Fruit fly (Drosophila melanogaster) whole organism, prepupa: Measurements from ENCODE around the gene Pura.

ENCODE experiments used
- Eip78C ChIP-seq: fragments of 200-800 bp; sonication (Bioruptor generic); peaks from one replicate; lab custom pipeline; 2016; ENCODE audit warnings: missing biosample characterization, missing genetic modification characterization
- Ets96B ChIP-seq: fragments of 200-800 bp; optimal IDR thresholded peaks from 2 replicates; lab custom pipeline; 2019; ENCODE audit warnings: missing biosample characterization, mild to moderate bottlenecking, missing genetic modification characterization, moderate library complexity
- Sox102F ChIP-seq: fragments of 200-800 bp; sonication (Bioruptor generic); optimal IDR thresholded peaks from 2 replicates; lab custom pipeline; 2016; ENCODE audit warnings: missing biosample characterization, mild to moderate bottlenecking, missing genetic modification characterization
- dac ChIP-seq: fragments of 200-800 bp; sonication (Bioruptor generic); optimal IDR thresholded peaks from 2 replicates; lab custom pipeline; 2017; ENCODE audit warnings: missing biosample characterization, mild to moderate bottlenecking, missing genetic modification characterization
- esn ChIP-seq: fragments of 200-800 bp; sonication (Bioruptor generic); optimal IDR thresholded peaks from 2 replicates; lab custom pipeline; 2016; ENCODE audit warnings: missing biosample characterization, mild to moderate bottlenecking, missing genetic modification characterization, moderate library complexity

- no peak for TF ChIP-seq Ets96B (tag; lab: Kevin White, UChicago)
- TF ChIP-seq dac, result no peak
- TF ChIP-seq Eip78C (GFP tag; lab: Kevin White, UChicago), result peak; percentile 50
- no peak for TF ChIP-seq Sox102F (GFP tag; lab: Kevin White, UChicago)
- TF ChIP-seq esn, result peak; percentile 27
These were observed 48.6 kb downstream of the Pura start, which contains the start of gene CG7506 for dm6 chr3L:7641467-7641866.
